Worm (Caenorhabditis elegans) whole organism, mixed stage, embryonic: ENCODE results near the gene F58F12.1.

Experiments used
- blmp-1 ChIP-seq: fragments of 150-350 bp; optimal IDR thresholded peaks from 2 replicates; lab custom pipeline; 2014; ENCODE audit warnings: missing biosample characterization, missing genetic modification characterization
- ceh-39 ChIP-seq: fragments of 150-350 bp; optimal IDR thresholded peaks from 2 replicates; lab custom pipeline; 2014; ENCODE audit warnings: missing biosample characterization, missing genetic modification characterization
- elt-1 ChIP-seq: sonication (generic microtip); optimal IDR thresholded peaks from 2 replicates; lab custom pipeline; 2017; ENCODE audit warnings: missing genetic modification characterization, mild to moderate bottlenecking, missing compliant biosample characterization, antibody characterized with exemption, moderate library complexity, borderline replicate concordance; ENCODE audit not compliant: insufficient read depth
- pha-4 ChIP-seq: fragments of 150-350 bp; optimal IDR thresholded peaks from 2 replicates; lab custom pipeline; 2018; ENCODE audit warnings: missing biosample characterization, missing genetic modification reagents, missing genetic modification characterization
- snpc-4 ChIP-seq: fragments of 150-350 bp; optimal IDR thresholded peaks from 2 replicates; lab custom pipeline; 2014; ENCODE audit warnings: missing biosample characterization, missing genetic modification characterization
- unc-39 ChIP-seq: fragments of 150-350 bp; optimal IDR thresholded peaks from 2 replicates; lab custom pipeline; 2014; ENCODE audit warnings: missing biosample characterization, missing genetic modification characterization
- unc-62 ChIP-seq: fragments of 150-350 bp; optimal IDR thresholded peaks from 2 replicates; lab custom pipeline; 2014; ENCODE audit warnings: missing biosample characterization, missing genetic modification reagents, missing genetic modification characterization

DNA sequence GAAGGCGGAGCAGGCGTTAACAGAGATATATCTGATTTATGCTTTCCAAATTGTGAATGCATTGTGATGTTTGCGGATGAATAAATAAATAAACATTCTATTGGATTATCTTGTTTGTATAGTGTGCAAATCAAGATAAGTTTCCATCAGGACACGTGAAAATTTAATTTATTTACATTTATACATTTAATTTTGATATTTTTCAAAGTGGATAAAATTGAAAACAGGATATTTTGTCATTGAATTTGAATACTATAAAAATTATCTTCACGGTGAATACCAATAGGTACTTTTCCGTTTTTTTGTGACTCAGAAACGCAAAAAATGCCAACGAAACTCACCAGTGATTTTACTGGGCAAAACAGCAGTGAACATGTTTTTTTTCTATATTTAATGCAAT, 7.8 kb downstream of the F58F12.1 start, which contains the start of gene F58F12.3:
- TF ChIP-seq unc-62 (no peak), unc-39 (no peak), elt-1 (tag; lab: Kevin White, UChicago) (no peak), snpc-4 (tag; lab: Kevin White, UChicago) (no peak), pha-4 (no peak), ceh-39 (tag; lab: Kevin White, UChicago) (no peak), blmp-1 (tag; lab: Kevin White, UChicago) (no peak)
